Worm (Caenorhabditis elegans) whole organism, mixed stage, embryonic: ENCODE data around the gene T08D2.8.
"Not testable (repeated sequence)": the region's sequence is repeated elsewhere in the genome, so short reads cannot be mapped to it uniquely, and the experiment has no call there.

Experiments used
- M03D4.4 ChIP-seq: sonication (generic microtip); optimal IDR thresholded peaks from 2 replicates; lab custom pipeline; 2017; ENCODE audit warnings: mild to moderate bottlenecking, missing genetic modification characterization, missing compliant biosample characterization
- bed-3 ChIP-seq: fragments of 200-800 bp; sonication (Bioruptor generic); optimal IDR thresholded peaks from 3 replicates; lab custom pipeline; 2018; ENCODE audit warnings: mild to moderate bottlenecking, missing genetic modification characterization, moderate library complexity, missing compliant biosample characterization
- ceh-39 ChIP-seq: fragments of 150-350 bp; optimal IDR thresholded peaks from 2 replicates; lab custom pipeline; 2014; ENCODE audit warnings: missing biosample characterization, missing genetic modification characterization
- ceh-43 ChIP-seq: fragments of 200-800 bp; sonication (Bioruptor generic); optimal IDR thresholded peaks from 2 replicates; lab custom pipeline; 2018; ENCODE audit warnings: mild to moderate bottlenecking, missing genetic modification characterization, moderate library complexity, missing compliant biosample characterization
- ces-1 ChIP-seq: fragments of 150-350 bp; optimal IDR thresholded peaks from 2 replicates; lab custom pipeline; 2014; ENCODE audit warnings: missing biosample characterization, missing genetic modification reagents, missing genetic modification characterization
- cnd-1 ChIP-seq: fragments of 200-800 bp; sonication (Bioruptor generic); optimal IDR thresholded peaks from 2 replicates; lab custom pipeline; 2018; ENCODE audit warnings: mild to moderate bottlenecking, missing genetic modification characterization, missing compliant biosample characterization
- drap-1 ChIP-seq: fragments of 200-800 bp; sonication (Bioruptor generic); optimal IDR thresholded peaks from 3 replicates; lab custom pipeline; 2018; ENCODE audit warnings: mild to moderate bottlenecking, missing genetic modification characterization, missing compliant biosample characterization
- elt-3 ChIP-seq: fragments of 150-350 bp; optimal IDR thresholded peaks from 2 replicates; lab custom pipeline; 2014; ENCODE audit warnings: missing biosample characterization, missing genetic modification characterization
- hlh-1 ChIP-seq: fragments of 150-350 bp; optimal IDR thresholded peaks from 2 replicates; lab custom pipeline; 2014; ENCODE audit warnings: missing biosample characterization, missing genetic modification reagents, missing genetic modification characterization
- lsy-2 ChIP-seq: fragments of 150-350 bp; optimal IDR thresholded peaks from 2 replicates; lab custom pipeline; 2014; ENCODE audit warnings: missing biosample characterization, missing genetic modification characterization
- mep-1 ChIP-seq: fragments of 150-350 bp; optimal IDR thresholded peaks from 2 replicates; lab custom pipeline; 2017; ENCODE audit warnings: missing biosample characterization, missing genetic modification reagents, missing genetic modification characterization, inconsistent platforms
- mls-2 ChIP-seq: sonication (generic microtip); optimal IDR thresholded peaks from 2 replicates; lab custom pipeline; 2016; ENCODE audit warnings: mild to moderate bottlenecking, missing genetic modification characterization, moderate library complexity, missing compliant biosample characterization
- nhr-12 ChIP-seq: fragments of 150-350 bp; optimal IDR thresholded peaks from 2 replicates; lab custom pipeline; 2014; ENCODE audit warnings: missing biosample characterization, missing genetic modification characterization
- nhr-2 ChIP-seq: fragments of 150-350 bp; optimal IDR thresholded peaks from 2 replicates; lab custom pipeline; 2014; ENCODE audit warnings: missing biosample characterization, missing genetic modification characterization
- nhr-28 ChIP-seq: fragments of 150-350 bp; optimal IDR thresholded peaks from 2 replicates; lab custom pipeline; 2014; ENCODE audit warnings: missing biosample characterization, missing genetic modification characterization
- nhr-76 ChIP-seq: sonication (generic microtip); optimal IDR thresholded peaks from 2 replicates; lab custom pipeline; 2017; ENCODE audit warnings: missing biosample characterization, missing genetic modification characterization
- snpc-4 ChIP-seq: fragments of 150-350 bp; optimal IDR thresholded peaks from 2 replicates; lab custom pipeline; 2014; ENCODE audit warnings: missing biosample characterization, missing genetic modification characterization
- sptf-1 ChIP-seq: sonication (generic microtip); optimal IDR thresholded peaks from 2 replicates; lab custom pipeline; 2017; ENCODE audit warnings: mild to moderate bottlenecking, missing genetic modification characterization, moderate library complexity, missing compliant biosample characterization
- tbx-8 ChIP-seq: fragments of 200-800 bp; sonication (Bioruptor generic); optimal IDR thresholded peaks from 2 replicates; lab custom pipeline; 2018; ENCODE audit warnings: mild to moderate bottlenecking, missing genetic modification characterization, moderate library complexity, missing compliant biosample characterization
- unc-120 ChIP-seq: sonication (generic microtip); optimal IDR thresholded peaks from 2 replicates; lab custom pipeline; 2017; ENCODE audit warnings: missing genetic modification characterization, missing compliant biosample characterization; ENCODE audit not compliant: poor library complexity, severe bottlenecking
- ztf-11 ChIP-seq: fragments of 150-350 bp; optimal IDR thresholded peaks from 2 replicates; lab custom pipeline; 2014; ENCODE audit warnings: missing biosample characterization, missing genetic modification characterization

Gene T08D2.8

ce11 chrX:192534-192933 lies at the start of gene T08D2.8:
Gene T08D2.8, plus strand, starts transcription at chrX:192834.
- TF ChIP-seq ztf-11 (tag; lab: Kevin White, UChicago) (no peak), drap-1 (GFP tag; lab: Kevin White, UChicago) (no peak), mep-1 (tag; lab: Kevin White, UChicago) (no peak), nhr-76 (no peak), ces-1 (GFP tag; lab: Kevin White, UChicago) (no peak), snpc-4 (tag; lab: Kevin White, UChicago) (no peak), ceh-43 (GFP tag; lab: Kevin White, UChicago) (no peak)

ce11 chrX:146832-147231 lies 45.8 kb upstream of the T08D2.8 start:
- TF ChIP-seq ces-1 (GFP tag; lab: Kevin White, UChicago) (peak; percentile 31), tbx-8 (no peak)

ce11 chrX:147824-148223 lies 44.8 kb upstream of the T08D2.8 start, which contains the start of gene Y73B3A.11:
Gene Y73B3A.11, plus strand, starts transcription at chrX:148124.
- TF ChIP-seq sptf-1 (tag; lab: Kevin White, UChicago) (no peak), nhr-76 (no peak), elt-3 (tag; lab: Kevin White, UChicago) (no peak), nhr-2 (tag; lab: Kevin White, UChicago) (no peak), M03D4.4 (tag; lab: Kevin White, UChicago) (no peak), unc-120 (tag; lab: Kevin White, UChicago) (no peak)

- TF ChIP-seq hlh-1; M03D4.4 (tag; lab: Kevin White, UChicago); lsy-2 (tag; lab: Kevin White, UChicago): not testable (repeated sequence)
Measured at ce11 chrX:163034-163433, 29.6 kb upstream of the T08D2.8 start, which contains the start of gene tmed-12. Gene tmed-12, minus strand, starts transcription at chrX:163134.

- TF ChIP-seq mls-2, result no peak
- TF ChIP-seq snpc-4 (tag; lab: Kevin White, UChicago), result no peak
- no peak for TF ChIP-seq ceh-43 (GFP tag; lab: Kevin White, UChicago)
- no peak for TF ChIP-seq M03D4.4 (tag; lab: Kevin White, UChicago)
Measured at ce11 chrX:177075-177474, 15.6 kb upstream of the T08D2.8 start, which contains the start of the genes T08D2.5 and T08D2.4. Gene T08D2.5, plus strand, starts transcription at chrX:177375. Gene T08D2.4, plus strand, starts transcription at chrX:177396.

- not testable (repeated sequence) for TF ChIP-seq mep-1 (tag; lab: Kevin White, UChicago); nhr-12; nhr-28
Measured at ce11 chrX:182119-182741, 10.4 kb upstream of the T08D2.8 start, which contains the start of the genes T08D2.6 and chkr-1. Gene T08D2.6, minus strand, starts transcription at chrX:182169. Gene chkr-1, plus strand, starts transcription at chrX:182691.

ce11 chrX:196403-196802 lies 3.8 kb downstream of the T08D2.8 start:
- no peak for TF ChIP-seq nhr-76
- TF ChIP-seq ces-1 (GFP tag; lab: Kevin White, UChicago), result no peak

- TF ChIP-seq elt-3 (tag; lab: Kevin White, UChicago); bed-3 (GFP tag; lab: Kevin White, UChicago); nhr-12: not testable (repeated sequence)
Measured at ce11 chrX:209695-210094, 17.1 kb downstream of the T08D2.8 start, which contains the start of gene Y73B3B.3. Gene Y73B3B.3, plus strand, starts transcription at chrX:209995.

ce11 chrX:211141-211540 lies 18.5 kb downstream of the T08D2.8 start, which contains the start of gene Y73B3B.1:
Gene Y73B3B.1, minus strand, starts transcription at chrX:211241.
- not testable (repeated sequence) for TF ChIP-seq ceh-39; tbx-8; cnd-1 (tag; lab: Kevin White, UChicago)
